Fruit fly (Drosophila melanogaster) whole organism, pupa: ENCODE results near the gene Osi12.

Source experiments
- CG32121 ChIP-seq: fragments of 200-800 bp; sonication (Bioruptor generic); IDR thresholded peaks from 2 replicates; pipeline ENCODE4 v1.3.6; 2022; ENCODE audit warnings: missing biosample characterization, missing genetic modification characterization
- CG8301 ChIP-seq: fragments of 200-800 bp; sonication (Bioruptor generic); optimal IDR thresholded peaks from 2 replicates; lab custom pipeline; 2018; ENCODE audit warnings: missing biosample characterization, mild to moderate bottlenecking, missing genetic modification characterization
- Pif1A ChIP-seq: fragments of 200-800 bp; sonication (Bioruptor generic); optimal IDR thresholded peaks from 3 replicates; lab custom pipeline; 2016; ENCODE audit warnings: missing biosample characterization, missing genetic modification characterization

dm6 chr3R:6285100-6285499, 6.8 kb downstream of the Osi12 start, which contains the start of gene CG15597:
- TF ChIP-seq CG32121 (GFP tag; lab: Robert Waterston, UW) (no peak), CG8301 (tag; lab: Kevin White, UChicago) (no peak), Pif1A (GFP tag; lab: Kevin White, UChicago) (no peak)
